Fruit fly (Drosophila melanogaster) whole organism, embryonic: Measurements from ENCODE around the gene PIG-Wb.

Source experiments
- BEAF-32 ChIP-seq: fragments of 200-800 bp; sonication (Bioruptor generic); optimal IDR thresholded peaks from 3 replicates; lab custom pipeline; 2017; ENCODE audit warnings: missing biosample characterization, missing genetic modification characterization, mild to moderate bottlenecking, moderate library complexity, missing genetic modification reagents
- Bteb2 ChIP-seq: fragments of 200-800 bp; sonication (Bioruptor generic); optimal IDR thresholded peaks from 2 replicates; lab custom pipeline; 2016; ENCODE audit warnings: missing biosample characterization, missing genetic modification characterization
- CG10959 ChIP-seq: fragments of 200-800 bp; sonication (Bioruptor generic); IDR thresholded peaks from 2 replicates; pipeline ENCODE4 v1.3.6; 2022; ENCODE audit warnings: missing biosample characterization, missing genetic modification characterization
- CG11560 ChIP-seq: fragments of 200-800 bp; sonication (Bioruptor generic); IDR thresholded peaks from 3 replicates; pipeline ENCODE4 v1.3.6; 2022; ENCODE audit warnings: missing biosample characterization, missing genetic modification characterization
- CG12071 ChIP-seq: fragments of 200-800 bp; sonication (Bioruptor generic); optimal IDR thresholded peaks from 3 replicates; lab custom pipeline; 2018; ENCODE audit warnings: missing biosample characterization, mild to moderate bottlenecking, missing genetic modification characterization
- CG13775 ChIP-seq: fragments of 200-800 bp; sonication (Bioruptor generic); optimal IDR thresholded peaks from 3 replicates; lab custom pipeline; 2017; ENCODE audit warnings: missing biosample characterization, mild to moderate bottlenecking, missing genetic modification characterization
- CG14860 ChIP-seq: fragments of 200-800 bp; sonication (Bioruptor generic); IDR thresholded peaks from 3 replicates; pipeline ENCODE4 v1.3.6; 2022; ENCODE audit warnings: missing biosample characterization, missing genetic modification characterization; ENCODE audit not compliant: partially characterized antibody
- CG15479 ChIP-seq: fragments of 200-800 bp; sonication (Bioruptor generic); optimal IDR thresholded peaks from 3 replicates; lab custom pipeline; 2019; ENCODE audit warnings: missing biosample characterization, mild to moderate bottlenecking, missing genetic modification characterization, moderate library complexity
- CG15514 ChIP-seq: fragments of 200-800 bp; sonication (Bioruptor generic); optimal IDR thresholded peaks from 3 replicates; lab custom pipeline; 2017; ENCODE audit warnings: missing biosample characterization, missing genetic modification characterization, mild to moderate bottlenecking, moderate library complexity, missing genetic modification reagents
- CG15601 ChIP-seq: fragments of 200-800 bp; sonication (Bioruptor generic); optimal IDR thresholded peaks from 3 replicates; lab custom pipeline; 2019; ENCODE audit warnings: missing biosample characterization, mild to moderate bottlenecking, missing genetic modification characterization, moderate library complexity
- CG1603 ChIP-seq: fragments of 200-800 bp; sonication (Bioruptor generic); optimal IDR thresholded peaks from 2 replicates; lab custom pipeline; 2019; ENCODE audit warnings: missing biosample characterization, mild to moderate bottlenecking, missing genetic modification characterization, moderate library complexity
- CG2199 ChIP-seq: fragments of 200-800 bp; sonication (Bioruptor generic); IDR thresholded peaks from 3 replicates; pipeline ENCODE4 v1.3.6; 2022; ENCODE audit warnings: missing biosample characterization, missing genetic modification characterization
- CG30403 ChIP-seq: fragments of 200-800 bp; sonication (Bioruptor generic); optimal IDR thresholded peaks from 3 replicates; lab custom pipeline; 2016; ENCODE audit warnings: missing biosample characterization, missing genetic modification characterization
- CG31388 ChIP-seq: fragments of 200-800 bp; sonication (Bioruptor generic); optimal IDR thresholded peaks from 2 replicates; lab custom pipeline; 2016; ENCODE audit warnings: missing biosample characterization, missing genetic modification characterization
- CG3838 ChIP-seq: fragments of 200-800 bp; sonication (Bioruptor generic); optimal IDR thresholded peaks from 3 replicates; lab custom pipeline; 2016; ENCODE audit warnings: missing biosample characterization, missing genetic modification characterization
- CG4360 ChIP-seq: fragments of 200-800 bp; sonication (Bioruptor generic); IDR thresholded peaks from 2 replicates; pipeline ENCODE4 v1.3.6; 2022; ENCODE audit warnings: missing biosample characterization, missing genetic modification characterization
- Dip2 ChIP-seq: fragments of 200-800 bp; sonication (Bioruptor generic); IDR thresholded peaks from 2 replicates; pipeline ENCODE4 v1.3.6; 2022; ENCODE audit warnings: missing biosample characterization, missing genetic modification characterization
- Dp ChIP-seq: fragments of 200-800 bp; sonication (Bioruptor generic); optimal IDR thresholded peaks from 2 replicates; lab custom pipeline; 2018; ENCODE audit warnings: missing biosample characterization, mild to moderate bottlenecking, missing genetic modification characterization, moderate library complexity
- H2.0 ChIP-seq: fragments of 200-800 bp; sonication (Bioruptor generic); IDR thresholded peaks from 2 replicates; pipeline ENCODE4 v1.3.6; 2022; ENCODE audit warnings: missing biosample characterization, missing genetic modification characterization
- Hr3 ChIP-seq: fragments of 200-800 bp; sonication (Bioruptor generic); optimal IDR thresholded peaks from 3 replicates; lab custom pipeline; 2016; ENCODE audit warnings: missing biosample characterization, missing genetic modification characterization
- Kr ChIP-seq: fragments of 200-800 bp; sonication (Bioruptor generic); optimal IDR thresholded peaks from 2 replicates; lab custom pipeline; 2017; ENCODE audit warnings: missing biosample characterization, mild to moderate bottlenecking, missing genetic modification characterization
- NfI ChIP-seq: fragments of 200-800 bp; sonication (Bioruptor generic); optimal IDR thresholded peaks from 3 replicates; lab custom pipeline; 2018; ENCODE audit warnings: missing biosample characterization, mild to moderate bottlenecking, missing genetic modification characterization, moderate library complexity
- Opbp ChIP-seq: fragments of 200-800 bp; sonication (Bioruptor generic); IDR thresholded peaks from 3 replicates; pipeline ENCODE4 v1.3.6; 2022; ENCODE audit warnings: missing biosample characterization, missing genetic modification characterization; ENCODE audit not compliant: partially characterized antibody
- Pdp1 ChIP-seq, 2 experiments: fragments of 200-800 bp; sonication (Bioruptor generic); optimal IDR thresholded peaks; 3 replicates each; lab custom pipeline; 2016; ENCODE audit warnings: missing biosample characterization in 2 of 2, missing genetic modification characterization in 2 of 2, mild to moderate bottlenecking in 1 of 2, moderate library complexity in 1 of 2
- Side ChIP-seq: fragments of 200-800 bp; sonication (Bioruptor generic); optimal IDR thresholded peaks from 2 replicates; lab custom pipeline; 2016; ENCODE audit warnings: missing biosample characterization, missing genetic modification characterization
- Stat92E ChIP-seq, 3 experiments: fragments of >200 bp in 2 of 3; fragments of 200-800 bp in 1 of 3; sonication (Bioruptor generic) in 1 of 3; optimal IDR thresholded peaks; 2 replicates each; lab custom pipeline; 2017 to 2019; ENCODE audit warnings: missing biosample characterization in 3 of 3, missing genetic modification characterization in 3 of 3, mild to moderate bottlenecking in 1 of 3, moderate library complexity in 1 of 3
- YL-1 ChIP-seq: fragments of 200-800 bp; sonication (Bioruptor generic); optimal IDR thresholded peaks from 3 replicates; lab custom pipeline; 2017; ENCODE audit warnings: missing biosample characterization, mild to moderate bottlenecking, missing genetic modification characterization
- cwo ChIP-seq: fragments of 200-800 bp; sonication (Bioruptor generic); optimal IDR thresholded peaks from 3 replicates; lab custom pipeline; 2017; ENCODE audit warnings: missing biosample characterization, missing genetic modification characterization, mild to moderate bottlenecking, moderate library complexity, missing genetic modification reagents
- en ChIP-seq: fragments of 200-800 bp; sonication (Bioruptor generic); optimal IDR thresholded peaks from 2 replicates; lab custom pipeline; 2016; ENCODE audit warnings: missing biosample characterization, missing genetic modification characterization
- esg ChIP-seq: fragments of 200-800 bp; sonication (Bioruptor generic); conservative IDR thresholded peaks from 2 replicates; pipeline ENCODE4 v1.3.6; 2022; ENCODE audit warnings: missing biosample characterization, missing genetic modification characterization
- gcm ChIP-seq: fragments of 200-800 bp; sonication (Bioruptor generic); optimal IDR thresholded peaks from 2 replicates; lab custom pipeline; 2019; ENCODE audit warnings: missing biosample characterization, mild to moderate bottlenecking, missing genetic modification characterization, moderate library complexity
- grn ChIP-seq: fragments of 200-800 bp; sonication (Bioruptor generic); optimal IDR thresholded peaks from 3 replicates; lab custom pipeline; 2017; ENCODE audit warnings: missing biosample characterization, missing genetic modification characterization
- gro ChIP-seq: fragments of 200-800 bp; sonication (Bioruptor generic); optimal IDR thresholded peaks from 2 replicates; lab custom pipeline; 2016; ENCODE audit warnings: missing biosample characterization, missing genetic modification characterization
- gt ChIP-seq: fragments of 200-800 bp; sonication (Bioruptor generic); IDR thresholded peaks from 2 replicates; pipeline ENCODE4 v1.3.6; 2022; ENCODE audit warnings: missing biosample characterization, missing genetic modification characterization
- hb ChIP-seq: fragments of 200-800 bp; sonication (Bioruptor generic); IDR thresholded peaks from 3 replicates; pipeline ENCODE4 v1.3.6; 2022; ENCODE audit warnings: missing biosample characterization, missing genetic modification characterization; ENCODE audit not compliant: partially characterized antibody
- knrl ChIP-seq: fragments of 200-800 bp; sonication (Bioruptor generic); IDR thresholded peaks from 3 replicates; pipeline ENCODE4 v1.3.6; 2022; ENCODE audit warnings: missing biosample characterization, missing genetic modification characterization; ENCODE audit not compliant: partially characterized antibody
- lmd ChIP-seq: fragments of 200-800 bp; sonication (Bioruptor generic); IDR thresholded peaks from 2 replicates; pipeline ENCODE4 v1.3.6; 2022; ENCODE audit warnings: missing biosample characterization, missing genetic modification characterization
- luna ChIP-seq: fragments of 200-800 bp; sonication (Bioruptor generic); optimal IDR thresholded peaks from 2 replicates; lab custom pipeline; 2016; ENCODE audit warnings: missing biosample characterization, missing genetic modification characterization
- pfk ChIP-seq: fragments of 200-800 bp; sonication (Bioruptor generic); optimal IDR thresholded peaks from 2 replicates; lab custom pipeline; 2018; ENCODE audit warnings: missing biosample characterization, mild to moderate bottlenecking, missing genetic modification characterization, moderate library complexity
- slou ChIP-seq: fragments of 200-800 bp; sonication (Bioruptor generic); optimal IDR thresholded peaks from 3 replicates; lab custom pipeline; 2016; ENCODE audit warnings: missing biosample characterization, missing genetic modification characterization
- twi ChIP-seq: fragments of 200-800 bp; optimal IDR thresholded peaks from 2 replicates; lab custom pipeline; 2019; ENCODE audit warnings: missing biosample characterization, mild to moderate bottlenecking, missing genetic modification characterization, moderate library complexity
- zf30C ChIP-seq: fragments of 200-800 bp; sonication (Bioruptor generic); optimal IDR thresholded peaks from 3 replicates; lab custom pipeline; 2018; ENCODE audit warnings: missing biosample characterization, mild to moderate bottlenecking, missing genetic modification characterization

The PIG-Wb gene

dm6 chr3L:1729380-1730159 is 8.3 kb downstream of the PIG-Wb start:
- TF ChIP-seq CG15514 (no peak), gcm (peak; percentile 96), CG4360 (GFP tag; lab: Robert Waterston, UW) (peak; percentile 69), Opbp (GFP tag; lab: Robert Waterston, UW) (peak; percentile 16; the same call in 1 of the 3 replicates), CG11560 (no peak), esg (GFP tag; lab: Robert Waterston, UW) (no peak), pfk (GFP tag; lab: Kevin White, UChicago) (no peak), Side (GFP tag; lab: Kevin White, UChicago) (no peak), Stat92E (GFP tag; optimal IDR thresholded peaks at IDR 0.05; lab: Kevin White, UChicago) (no peak), Kr (no peak), CG2199 (GFP tag; lab: Robert Waterston, UW) (0 out of 3 replicates have a peak, but pooled peaks have one; percentile 20)

dm6 chr3L:1727431-1727830 is 10.5 kb downstream of the PIG-Wb start:
- TF ChIP-seq H2.0 (GFP tag; lab: Robert Waterston, UW) = no peak
- TF ChIP-seq twi (tag; lab: Kevin White, UChicago) = no peak
- no peak for TF ChIP-seq cwo (GFP tag; lab: Kevin White, UChicago)
- 0 out of 3 replicates have a peak, but pooled peaks have one; percentile 56 for TF ChIP-seq CG2199 (GFP tag; lab: Robert Waterston, UW)
- TF ChIP-seq CG15479 (GFP tag; lab: Kevin White, UChicago) = peak; percentile 56
- TF ChIP-seq CG10959 = no peak
- no peak for TF ChIP-seq Hr3
- no peak for TF ChIP-seq NfI (GFP tag; lab: Kevin White, UChicago)
- TF ChIP-seq slou (GFP tag; lab: Kevin White, UChicago) = no peak

- TF ChIP-seq CG31388 (no peak), grn (GFP tag; lab: Kevin White, UChicago) (peak; percentile 20), cwo (GFP tag; lab: Kevin White, UChicago) (peak; percentile 16), CG30403 (GFP tag; lab: Kevin White, UChicago) (no peak), Pdp1 (GFP tag; optimal IDR thresholded peaks at IDR 0.05; lab: Kevin White, UChicago) (peak in 1 of 2 experiments; percentile 2), BEAF-32 (no peak), CG15479 (GFP tag; lab: Kevin White, UChicago) (peak; percentile 57), Stat92E (GFP tag; optimal IDR thresholded peaks at IDR 0.05; lab: Kevin White, UChicago) (no peak), Dp (GFP tag; lab: Kevin White, UChicago) (no peak)
Observed at dm6 chr3L:1726747-1727146, 11.2 kb downstream of the PIG-Wb start.

dm6 chr3L:1724090-1724489 is 13.8 kb downstream of the PIG-Wb start, which contains the start of gene CG12035:
Gene CG12035 (plus strand): TSS chr3L:1724390.
- TF ChIP-seq knrl (GFP tag; lab: Robert Waterston, UW) (no peak), hb (GFP tag; lab: Robert Waterston, UW) (no peak), CG1603 (tag; lab: Kevin White, UChicago) (no peak), CG15601 (no peak), gt (GFP tag; lab: Robert Waterston, UW) (no peak), luna (no peak), CG12071 (GFP tag; lab: Kevin White, UChicago) (no peak), zf30C (GFP tag; lab: Kevin White, UChicago) (no peak), en (GFP tag; lab: Kevin White, UChicago) (no peak), Dip2 (GFP tag; lab: Robert Waterston, UW) (no peak), Bteb2 (no peak), lmd (GFP tag; lab: Robert Waterston, UW) (no peak), CG14860 (GFP tag; lab: Robert Waterston, UW) (no peak), gro (GFP tag; lab: Kevin White, UChicago) (no peak), YL-1 (GFP tag; lab: Kevin White, UChicago) (no peak), CG3838 (no peak), CG13775 (GFP tag; lab: Kevin White, UChicago) (no peak)
